Fruit fly (Drosophila melanogaster) whole organism, embryonic: Measurements from ENCODE around the gene jhamt.
A peak's percentile ranks its signal among the peaks of the same experiment; 100 is the strongest.

Experiments
- B-H2 ChIP-seq: fragments of 200-800 bp; sonication (Bioruptor generic); optimal IDR thresholded peaks from 2 replicates; lab custom pipeline; 2018; ENCODE audit warnings: missing biosample characterization, mild to moderate bottlenecking, missing genetic modification characterization
- CG10209 ChIP-seq: fragments of 200-800 bp; sonication (Bioruptor generic); optimal IDR thresholded peaks from 3 replicates; lab custom pipeline; 2017; ENCODE audit warnings: missing biosample characterization, mild to moderate bottlenecking, missing genetic modification characterization, missing genetic modification reagents
- CG10431 ChIP-seq: fragments of 200-800 bp; sonication (Bioruptor generic); optimal IDR thresholded peaks from 3 replicates; lab custom pipeline; 2018; ENCODE audit warnings: missing biosample characterization, mild to moderate bottlenecking, missing genetic modification characterization
- CG11085 ChIP-seq: fragments of 200-800 bp; sonication (Bioruptor generic); IDR thresholded peaks from 2 replicates; pipeline ENCODE4 v1.3.6; 2022; ENCODE audit warnings: missing biosample characterization, missing genetic modification characterization
- CG14965 ChIP-seq: fragments of 200-800 bp; sonication (Bioruptor generic); optimal IDR thresholded peaks from 2 replicates; lab custom pipeline; 2016; ENCODE audit warnings: missing biosample characterization, missing genetic modification characterization, borderline replicate concordance
- CG15073 ChIP-seq: fragments of 200-800 bp; sonication (Bioruptor generic); optimal IDR thresholded peaks from 2 replicates; lab custom pipeline; 2016; ENCODE audit warnings: missing biosample characterization, missing genetic modification characterization
- CG1529 ChIP-seq: fragments of 200-800 bp; sonication (Bioruptor generic); optimal IDR thresholded peaks from 3 replicates; lab custom pipeline; 2018; ENCODE audit warnings: missing biosample characterization, missing genetic modification characterization
- CG15514 ChIP-seq: fragments of 200-800 bp; sonication (Bioruptor generic); optimal IDR thresholded peaks from 3 replicates; lab custom pipeline; 2017; ENCODE audit warnings: missing biosample characterization, missing genetic modification characterization, mild to moderate bottlenecking, moderate library complexity, missing genetic modification reagents
- CG1647 ChIP-seq: fragments of 200-800 bp; sonication (Bioruptor generic); optimal IDR thresholded peaks from 3 replicates; lab custom pipeline; 2016; ENCODE audit warnings: missing biosample characterization, missing genetic modification characterization
- CG16779 ChIP-seq: fragments of 200-800 bp; sonication (Bioruptor generic); IDR thresholded peaks from 2 replicates; pipeline ENCODE4 v1.3.6; 2022; ENCODE audit warnings: missing biosample characterization, missing genetic modification characterization
- CG16863 ChIP-seq: fragments of 200-800 bp; sonication (Bioruptor generic); optimal IDR thresholded peaks from 3 replicates; lab custom pipeline; 2016; ENCODE audit warnings: missing biosample characterization, missing genetic modification characterization
- CG32532 ChIP-seq: fragments of 200-800 bp; sonication (Bioruptor generic); IDR thresholded peaks from 2 replicates; pipeline ENCODE4 v1.3.6; 2022; ENCODE audit warnings: missing biosample characterization, missing genetic modification characterization
- CG33557 ChIP-seq: fragments of 200-800 bp; sonication (Bioruptor generic); optimal IDR thresholded peaks from 2 replicates; lab custom pipeline; 2019; ENCODE audit warnings: missing biosample characterization, mild to moderate bottlenecking, missing genetic modification characterization, moderate library complexity
- CG34422 ChIP-seq: fragments of 200-800 bp; sonication (Bioruptor generic); IDR thresholded peaks from 3 replicates; pipeline ENCODE4 v1.3.6; 2022; ENCODE audit warnings: missing biosample characterization, missing genetic modification characterization
- CG3995 ChIP-seq: fragments of 200-800 bp; sonication (Bioruptor generic); optimal IDR thresholded peaks from 3 replicates; lab custom pipeline; 2016; ENCODE audit warnings: missing biosample characterization, missing genetic modification characterization
- CG42726 ChIP-seq: fragments of 200-800 bp; sonication (Bioruptor generic); IDR thresholded peaks from 2 replicates; pipeline ENCODE4 v1.3.6; 2022; ENCODE audit warnings: missing biosample characterization, missing genetic modification characterization; ENCODE audit not compliant: partially characterized antibody
- CG4854 ChIP-seq: fragments of 200-800 bp; sonication (Bioruptor generic); optimal IDR thresholded peaks from 2 replicates; lab custom pipeline; 2016; ENCODE audit warnings: missing biosample characterization, missing genetic modification characterization, inconsistent platforms
- CG6683 ChIP-seq: fragments of 200-800 bp; sonication (Bioruptor generic); optimal IDR thresholded peaks from 2 replicates; lab custom pipeline; 2017; ENCODE audit warnings: missing biosample characterization, mild to moderate bottlenecking, missing genetic modification characterization, missing genetic modification reagents
- CG6791 ChIP-seq: fragments of 200-800 bp; sonication (Bioruptor generic); IDR thresholded peaks from 3 replicates; pipeline ENCODE4 v1.3.6; 2022; ENCODE audit warnings: missing biosample characterization, missing genetic modification characterization; ENCODE audit not compliant: partially characterized antibody
- CG7786 ChIP-seq: fragments of 200-800 bp; sonication (Bioruptor generic); optimal IDR thresholded peaks from 2 replicates; lab custom pipeline; 2016; ENCODE audit warnings: missing biosample characterization, missing genetic modification characterization
- CG7987 ChIP-seq: fragments of 200-800 bp; sonication (Bioruptor generic); optimal IDR thresholded peaks from 2 replicates; lab custom pipeline; 2018; ENCODE audit warnings: missing biosample characterization, mild to moderate bottlenecking, missing genetic modification characterization, moderate library complexity
- CG9797 ChIP-seq: fragments of 200-800 bp; sonication (Bioruptor generic); optimal IDR thresholded peaks from 3 replicates; lab custom pipeline; 2018; ENCODE audit warnings: missing biosample characterization, mild to moderate bottlenecking, missing genetic modification characterization
- CHES-1-like ChIP-seq: fragments of 200-800 bp; sonication (Bioruptor generic); optimal IDR thresholded peaks from 2 replicates; lab custom pipeline; 2016; ENCODE audit warnings: missing biosample characterization, missing genetic modification characterization
- Dek ChIP-seq: fragments of 200-800 bp; sonication (Bioruptor generic); optimal IDR thresholded peaks from 3 replicates; lab custom pipeline; 2019; ENCODE audit warnings: missing biosample characterization, mild to moderate bottlenecking, missing genetic modification characterization, moderate library complexity
- Dll ChIP-seq: fragments of 200-800 bp; sonication (Bioruptor generic); IDR thresholded peaks from 4 replicates; pipeline ENCODE4 v1.3.6; 2022; ENCODE audit warnings: missing biosample characterization, missing genetic modification characterization; ENCODE audit not compliant: partially characterized antibody
- Elba2 ChIP-seq: fragments of 200-800 bp; sonication (Bioruptor generic); optimal IDR thresholded peaks from 3 replicates; lab custom pipeline; 2016; ENCODE audit warnings: missing biosample characterization, missing genetic modification characterization
- Gsc ChIP-seq: fragments of 200-800 bp; sonication (Bioruptor generic); IDR thresholded peaks from 2 replicates; pipeline ENCODE4 v1.3.6; 2022; ENCODE audit warnings: missing biosample characterization, missing genetic modification characterization
- HLH3B ChIP-seq: fragments of 200-800 bp; sonication (Bioruptor generic); IDR thresholded peaks from 2 replicates; pipeline ENCODE4 v1.3.6; 2022; ENCODE audit warnings: missing biosample characterization, missing genetic modification characterization
- HLHmδ ChIP-seq: fragments of 200-800 bp; sonication (Bioruptor generic); optimal IDR thresholded peaks from 2 replicates; lab custom pipeline; 2018; ENCODE audit warnings: missing biosample characterization, mild to moderate bottlenecking, missing genetic modification characterization, moderate library complexity
- HmgD ChIP-seq: fragments of 200-800 bp; sonication (Bioruptor generic); optimal IDR thresholded peaks from 3 replicates; lab custom pipeline; 2016; ENCODE audit warnings: missing biosample characterization, missing genetic modification characterization
- Hmr ChIP-seq: fragments of 200-800 bp; sonication (Bioruptor generic); optimal IDR thresholded peaks from 3 replicates; lab custom pipeline; 2017; ENCODE audit warnings: mild to moderate bottlenecking, missing biosample characterization, missing genetic modification reagents, missing genetic modification characterization
- Hr3 ChIP-seq: fragments of 200-800 bp; sonication (Bioruptor generic); optimal IDR thresholded peaks from 3 replicates; lab custom pipeline; 2016; ENCODE audit warnings: missing biosample characterization, missing genetic modification characterization
- Kr ChIP-seq: fragments of 200-800 bp; sonication (Bioruptor generic); optimal IDR thresholded peaks from 2 replicates; lab custom pipeline; 2017; ENCODE audit warnings: missing biosample characterization, mild to moderate bottlenecking, missing genetic modification characterization
- Lpt ChIP-seq: fragments of >200 bp; optimal IDR thresholded peaks from 2 replicates; lab custom pipeline; 2018; ENCODE audit warnings: missing biosample characterization, missing genetic modification characterization
- Med ChIP-seq: fragments of 200-800 bp; sonication (Bioruptor generic); peaks from one replicate; lab custom pipeline; 2016; ENCODE audit warnings: missing biosample characterization, missing genetic modification characterization, mild to moderate bottlenecking, inconsistent platforms, moderate library complexity
- NK7.1 ChIP-seq: fragments of 200-800 bp; sonication (Bioruptor generic); optimal IDR thresholded peaks from 3 replicates; lab custom pipeline; 2016; ENCODE audit warnings: missing biosample characterization, missing genetic modification characterization
- Side ChIP-seq: fragments of 200-800 bp; sonication (Bioruptor generic); optimal IDR thresholded peaks from 2 replicates; lab custom pipeline; 2016; ENCODE audit warnings: missing biosample characterization, missing genetic modification characterization
- Taf1 ChIP-seq: fragments of 200-800 bp; sonication (Bioruptor generic); IDR thresholded peaks from 2 replicates; pipeline ENCODE4 v1.3.6; 2022; ENCODE audit warnings: missing biosample characterization, missing genetic modification characterization
- bcd ChIP-seq: fragments of 200-800 bp; sonication (Bioruptor generic); optimal IDR thresholded peaks from 2 replicates; lab custom pipeline; 2017; ENCODE audit warnings: missing biosample characterization, mild to moderate bottlenecking, missing genetic modification characterization
- btn ChIP-seq: fragments of 200-800 bp; sonication (Bioruptor generic); optimal IDR thresholded peaks from 2 replicates; lab custom pipeline; 2016; ENCODE audit warnings: missing biosample characterization, missing genetic modification characterization
- chn ChIP-seq: fragments of 200-800 bp; sonication (Bioruptor generic); optimal IDR thresholded peaks from 2 replicates; lab custom pipeline; 2016; ENCODE audit warnings: missing biosample characterization, missing genetic modification characterization
- ems ChIP-seq: fragments of 200-800 bp; sonication (Bioruptor generic); optimal IDR thresholded peaks from 3 replicates; lab custom pipeline; 2016; ENCODE audit warnings: missing biosample characterization, missing genetic modification characterization
- fd96Cb ChIP-seq: fragments of 200-800 bp; sonication (Bioruptor generic); optimal IDR thresholded peaks from 2 replicates; lab custom pipeline; 2018; ENCODE audit warnings: missing biosample characterization, mild to moderate bottlenecking, missing genetic modification characterization, moderate library complexity
- jing ChIP-seq: fragments of 200-800 bp; sonication (Bioruptor generic); optimal IDR thresholded peaks from 2 replicates; lab custom pipeline; 2018; ENCODE audit warnings: missing biosample characterization, mild to moderate bottlenecking, missing genetic modification characterization
- jumu ChIP-seq: fragments of 200-800 bp; sonication (Bioruptor generic); optimal IDR thresholded peaks from 3 replicates; lab custom pipeline; 2016; ENCODE audit warnings: missing biosample characterization, missing genetic modification characterization
- oc ChIP-seq: fragments of 200-800 bp; sonication (Bioruptor generic); optimal IDR thresholded peaks from 2 replicates; lab custom pipeline; 2018; ENCODE audit warnings: missing biosample characterization, mild to moderate bottlenecking, missing genetic modification characterization, moderate library complexity
- sisA ChIP-seq: fragments of 200-800 bp; sonication (Bioruptor generic); IDR thresholded peaks from 2 replicates; pipeline ENCODE4 v1.3.6; 2022; ENCODE audit warnings: missing biosample characterization, missing genetic modification characterization
- zen2 ChIP-seq: fragments of 200-800 bp; sonication (Bioruptor generic); IDR thresholded peaks from 3 replicates; pipeline ENCODE4 v1.3.6; 2022; ENCODE audit warnings: missing biosample characterization, missing genetic modification characterization; ENCODE audit not compliant: partially characterized antibody
- zf30C ChIP-seq: fragments of 200-800 bp; sonication (Bioruptor generic); optimal IDR thresholded peaks from 3 replicates; lab custom pipeline; 2018; ENCODE audit warnings: missing biosample characterization, mild to moderate bottlenecking, missing genetic modification characterization

The jhamt gene

DNA sequence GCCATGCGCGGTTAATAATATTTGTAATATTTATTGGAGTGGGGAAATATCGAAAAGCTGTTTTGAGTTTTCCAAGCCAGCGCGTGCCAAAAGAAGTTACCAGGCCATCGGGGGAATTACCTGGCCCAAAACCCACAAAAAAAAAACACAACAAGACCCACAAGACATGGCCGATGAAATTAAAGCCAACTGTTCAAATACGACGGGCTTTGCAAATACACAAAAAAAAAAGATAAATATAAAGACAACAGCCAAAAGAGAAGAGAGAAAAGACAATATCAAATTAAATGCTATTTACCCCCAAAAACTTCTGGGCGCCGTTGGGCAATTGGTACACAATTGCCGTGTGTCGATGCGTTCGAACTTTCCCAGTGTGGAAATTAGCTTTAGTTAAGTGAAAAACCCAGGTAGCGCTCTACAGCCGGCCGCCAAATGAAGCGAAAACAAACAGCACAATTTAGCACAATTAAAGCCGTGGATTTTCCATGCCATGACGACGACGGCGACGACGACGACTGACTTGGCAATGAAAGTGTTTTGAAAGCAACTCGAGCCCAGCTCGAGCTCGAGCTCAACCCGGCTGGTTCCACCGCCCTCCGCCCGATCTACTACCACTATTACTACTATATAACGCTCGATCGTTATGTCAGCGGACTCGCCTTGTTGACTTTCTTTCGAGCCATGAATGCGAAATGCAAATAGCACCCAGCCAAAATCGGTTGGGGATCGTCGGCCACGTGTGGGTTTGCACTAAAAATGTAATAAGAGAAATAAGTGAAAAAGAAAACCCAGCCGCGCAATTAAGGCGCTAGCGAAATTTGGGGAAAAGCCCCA, 47.7 kb upstream of the jhamt start (continued):
- TF ChIP-seq Taf1 (no peak), CG10209 (GFP tag; lab: Kevin White, UChicago) (peak; percentile 20), HmgD (GFP tag; lab: Kevin White, UChicago) (no peak), CG10431 (peak; percentile 64), Dek (tag; lab: Kevin White, UChicago) (peak; percentile 38), CG33557 (GFP tag; lab: Kevin White, UChicago) (no peak), CG14965 (GFP tag; lab: Kevin White, UChicago) (no peak), Elba2 (GFP tag; lab: Kevin White, UChicago) (no peak), chn (GFP tag; lab: Kevin White, UChicago) (no peak), CG4854 (no peak), CG32532 (GFP tag; lab: Robert Waterston, UW) (no peak; the same call in 1 of the 2 replicates), btn (GFP tag; lab: Kevin White, UChicago) (no peak), fd96Cb (tag; lab: Kevin White, UChicago) (no peak), HLHmδ (GFP tag; lab: Kevin White, UChicago) (no peak), Hmr (peak; percentile 82), CG6791 (GFP tag; lab: Robert Waterston, UW) (no peak), bcd (GFP tag; lab: Kevin White, UChicago) (peak; percentile 6), zen2 (GFP tag; lab: Robert Waterston, UW) (no peak), zf30C (GFP tag; lab: Kevin White, UChicago) (no peak), CG6683 (no peak), CG16779 (GFP tag; lab: Robert Waterston, UW) (no peak), CG15514 (peak; percentile 13), B-H2 (GFP tag; lab: Kevin White, UChicago) (peak; percentile 58), NK7.1 (GFP tag; lab: Kevin White, UChicago) (peak; percentile 40), Hr3 (no peak), Side (peak; percentile 50), jumu (no peak), oc (tag; lab: Kevin White, UChicago) (no peak), CG7987 (GFP tag; lab: Kevin White, UChicago) (peak; percentile 33), CG3995 (GFP tag; lab: Kevin White, UChicago) (no peak), CG16863 (GFP tag; lab: Kevin White, UChicago) (no peak), Lpt (no peak), sisA (GFP tag; lab: Robert Waterston, UW) (no peak), jing (GFP tag; lab: Kevin White, UChicago) (no peak), HLH3B (GFP tag; lab: Robert Waterston, UW) (peak; percentile 57; the same call in 1 of the 2 replicates), CG7786 (peak; percentile 0), CG42726 (GFP tag; lab: Robert Waterston, UW) (no peak; the same call in 1 of the 2 replicates), Dll (GFP tag; lab: Robert Waterston, UW) (no peak), CG9797 (GFP tag; lab: Kevin White, UChicago) (no peak), ems (GFP tag; lab: Kevin White, UChicago) (no peak), CG11085 (GFP tag; lab: Robert Waterston, UW) (no peak), CG1529 (GFP tag; lab: Kevin White, UChicago) (peak; percentile 41), CG1647 (peak; percentile 37), Gsc (GFP tag; lab: Robert Waterston, UW) (no peak), Kr (GFP tag; lab: Kevin White, UChicago) (no peak), CHES-1-like (GFP tag; lab: Kevin White, UChicago) (peak; percentile 11), CG15073 (no peak), CG34422 (GFP tag; lab: Robert Waterston, UW) (no peak), Med (GFP tag; lab: Kevin White, UChicago) (peak; percentile 85)
